Worm (Caenorhabditis elegans) whole organism, L4 larva: ENCODE data around the gene kqt-2.

Source experiments
- ZK337.2 ChIP-seq: fragments of 200-800 bp; sonication (Bioruptor generic); IDR thresholded peaks from 2 replicates; pipeline ENCODE4 v1.3.6; 2022; ENCODE audit warnings: missing genetic modification reagents, missing genetic modification characterization, missing compliant biosample characterization
- nhr-237 ChIP-seq: sonication (generic microtip); optimal IDR thresholded peaks from 2 replicates; lab custom pipeline; 2017; ENCODE audit warnings: missing biosample characterization, missing genetic modification characterization

- TF ChIP-seq nhr-237 (tag; lab: Kevin White, UChicago) (no peak), ZK337.2 (GFP tag; lab: Robert Waterston, UW) (no peak)
These were observed 24.9 kb upstream of the kqt-2 start, which contains the start of gene cutl-29 for ce11 chrX:8270971-8271553.
